Fruit fly (Drosophila melanogaster) whole organism, pupa: ENCODE data around the gene CG6126.
A peak's percentile ranks its signal among the peaks of the same experiment; 100 is the strongest.

ENCODE experiments used
- CG10348 ChIP-seq: fragments of 200-800 bp; sonication (Bioruptor generic); IDR thresholded peaks from 2 replicates; pipeline ENCODE4 v1.3.6; 2022; ENCODE audit warnings: missing biosample characterization, missing genetic modification characterization
- CG12605 ChIP-seq: fragments of 200-800 bp; sonication (Bioruptor generic); IDR thresholded peaks from 2 replicates; pipeline ENCODE4 v1.3.6; 2022; ENCODE audit warnings: missing biosample characterization, missing genetic modification characterization
- CG13204 ChIP-seq: fragments of 200-800 bp; sonication (Bioruptor generic); optimal IDR thresholded peaks from 2 replicates; lab custom pipeline; 2018; ENCODE audit warnings: missing biosample characterization, mild to moderate bottlenecking, missing genetic modification characterization, moderate library complexity
- CG14655 ChIP-seq: fragments of 200-800 bp; sonication (Bioruptor generic); optimal IDR thresholded peaks from 3 replicates; lab custom pipeline; 2017; ENCODE audit warnings: mild to moderate bottlenecking, missing biosample characterization, missing genetic modification reagents, missing genetic modification characterization
- CG15710 ChIP-seq: fragments of 200-800 bp; sonication (Bioruptor generic); optimal IDR thresholded peaks from 2 replicates; lab custom pipeline; 2018; ENCODE audit warnings: missing biosample characterization, mild to moderate bottlenecking, missing genetic modification characterization, moderate library complexity
- CG17806 ChIP-seq: fragments of 200-800 bp; sonication (Bioruptor generic); optimal IDR thresholded peaks from 2 replicates; lab custom pipeline; 2018; ENCODE audit warnings: missing biosample characterization, mild to moderate bottlenecking, missing genetic modification characterization, moderate library complexity
- CG32121 ChIP-seq: fragments of 200-800 bp; sonication (Bioruptor generic); IDR thresholded peaks from 2 replicates; pipeline ENCODE4 v1.3.6; 2022; ENCODE audit warnings: missing biosample characterization, missing genetic modification characterization
- CG34367 ChIP-seq: fragments of 200-800 bp; sonication (Bioruptor generic); optimal IDR thresholded peaks from 2 replicates; lab custom pipeline; 2018; ENCODE audit warnings: missing biosample characterization, mild to moderate bottlenecking, missing genetic modification characterization
- CG4496 ChIP-seq: fragments of 200-800 bp; sonication (Bioruptor generic); IDR thresholded peaks from 3 replicates; pipeline ENCODE4 v1.3.6; 2022; ENCODE audit warnings: missing biosample characterization, missing genetic modification characterization
- CG8159 ChIP-seq: fragments of 200-800 bp; sonication (Bioruptor generic); optimal IDR thresholded peaks from 3 replicates; lab custom pipeline; 2018; ENCODE audit warnings: missing biosample characterization, mild to moderate bottlenecking, missing genetic modification characterization, moderate library complexity
- CG8301 ChIP-seq: fragments of 200-800 bp; sonication (Bioruptor generic); optimal IDR thresholded peaks from 2 replicates; lab custom pipeline; 2018; ENCODE audit warnings: missing biosample characterization, mild to moderate bottlenecking, missing genetic modification characterization
- CG9948 ChIP-seq: fragments of 200-800 bp; sonication (Bioruptor generic); optimal IDR thresholded peaks from 2 replicates; lab custom pipeline; 2018; ENCODE audit warnings: missing biosample characterization, mild to moderate bottlenecking, missing genetic modification characterization, moderate library complexity
- D1 ChIP-seq: fragments of 200-800 bp; sonication (Bioruptor generic); optimal IDR thresholded peaks from 2 replicates; lab custom pipeline; 2018; ENCODE audit warnings: missing biosample characterization, mild to moderate bottlenecking, missing genetic modification characterization, moderate library complexity
- EcR ChIP-seq: fragments of 200-800 bp; sonication (Bioruptor generic); optimal IDR thresholded peaks from 3 replicates; lab custom pipeline; 2019; ENCODE audit warnings: missing biosample characterization, missing genetic modification characterization, mild to moderate bottlenecking, moderate library complexity, missing genetic modification reagents
- Ets98B ChIP-seq: fragments of 200-800 bp; sonication (Bioruptor generic); IDR thresholded peaks from 2 replicates; pipeline ENCODE4 v1.3.6; 2022; ENCODE audit warnings: missing biosample characterization, missing genetic modification characterization
- Pif1A ChIP-seq: fragments of 200-800 bp; sonication (Bioruptor generic); optimal IDR thresholded peaks from 3 replicates; lab custom pipeline; 2016; ENCODE audit warnings: missing biosample characterization, missing genetic modification characterization
- Pif1B ChIP-seq: fragments of 200-800 bp; sonication (Bioruptor generic); optimal IDR thresholded peaks from 3 replicates; lab custom pipeline; 2016; ENCODE audit warnings: missing biosample characterization, missing genetic modification characterization
- Snoo ChIP-seq: fragments of 200-800 bp; sonication (Bioruptor generic); optimal IDR thresholded peaks from 3 replicates; lab custom pipeline; 2017; ENCODE audit warnings: missing biosample characterization, mild to moderate bottlenecking, missing genetic modification characterization, inconsistent platforms
- fd96Ca ChIP-seq: fragments of 200-800 bp; sonication (Bioruptor generic); IDR thresholded peaks from 3 replicates; pipeline ENCODE4 v1.3.6; 2022; ENCODE audit warnings: missing biosample characterization, missing genetic modification characterization
- gl ChIP-seq: fragments of 200-800 bp; sonication (Bioruptor generic); optimal IDR thresholded peaks from 2 replicates; lab custom pipeline; 2018; ENCODE audit warnings: missing biosample characterization, mild to moderate bottlenecking, missing genetic modification characterization
- rn ChIP-seq: fragments of 200-800 bp; sonication (Bioruptor generic); IDR thresholded peaks from 2 replicates; pipeline ENCODE4 v1.3.6; 2022; ENCODE audit warnings: missing biosample characterization, missing genetic modification characterization

The CG6126 gene

DNA sequence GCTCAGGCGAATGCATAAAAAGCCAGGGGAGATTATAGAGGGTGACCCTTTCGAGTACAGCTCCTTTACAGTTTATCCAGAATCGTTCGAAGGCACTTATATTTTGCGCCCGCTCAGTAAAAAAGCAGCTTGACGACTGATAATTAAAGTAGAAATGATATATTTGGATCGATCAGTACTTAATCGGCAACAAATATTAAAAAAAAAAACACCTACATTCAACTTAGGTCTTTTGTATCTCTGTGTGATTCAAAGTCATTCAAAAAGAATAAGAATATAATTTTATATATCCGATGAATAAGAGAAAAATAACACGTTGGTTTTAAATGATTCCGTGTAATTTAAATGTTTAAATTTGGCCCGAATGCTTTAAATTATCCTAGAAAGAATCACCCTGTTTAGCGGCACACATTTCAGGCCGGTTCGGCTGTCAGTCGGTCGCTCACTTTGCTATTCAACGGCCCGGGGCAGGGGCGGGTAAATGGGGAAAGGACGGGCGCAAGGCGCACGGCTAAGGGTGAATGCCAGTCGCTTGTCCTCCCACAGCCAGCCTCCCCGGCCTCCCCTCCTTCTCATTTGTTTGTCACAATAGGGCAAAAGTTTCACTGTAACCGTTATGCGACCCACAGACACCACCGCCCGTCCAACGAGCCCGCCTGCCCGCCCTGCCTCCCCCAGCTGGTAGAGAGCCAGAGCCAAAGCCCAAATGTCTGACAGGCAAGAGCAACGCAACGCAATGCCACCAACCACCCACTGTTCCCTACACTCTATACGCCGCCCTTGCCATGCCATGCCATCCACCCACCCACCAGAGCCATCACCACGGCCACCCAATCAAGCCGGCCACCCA lies 10.2 kb upstream of the CG6126 start:
- TF ChIP-seq rn (GFP tag; lab: Robert Waterston, UW) (no peak), gl (tag; lab: Kevin White, UChicago) (no peak), CG9948 (peak; percentile 41), CG4496 (0 out of 3 replicates have a peak, but pooled peaks have one; percentile 22), EcR (GFP tag; lab: Kevin White, UChicago) (no peak), CG14655 (GFP tag; lab: Kevin White, UChicago) (peak; percentile 22), CG32121 (GFP tag; lab: Robert Waterston, UW) (no peak), fd96Ca (GFP tag; lab: Robert Waterston, UW) (0 out of 3 replicates have a peak, but pooled peaks have one; percentile 32), Pif1A (peak; percentile 15), Snoo (tag; lab: Kevin White, UChicago) (peak; percentile 2), CG15710 (tag; lab: Kevin White, UChicago) (peak; percentile 59), CG13204 (peak; percentile 77), CG8159 (peak; percentile 84), Ets98B (GFP tag; lab: Robert Waterston, UW) (no peak), Pif1B (GFP tag; lab: Kevin White, UChicago) (no peak), CG12605 (no peak), CG17806 (tag; lab: Kevin White, UChicago) (peak; percentile 65), CG8301 (tag; lab: Kevin White, UChicago) (peak; percentile 34), D1 (tag; lab: Kevin White, UChicago) (no peak), CG10348 (GFP tag; lab: Robert Waterston, UW) (no peak), CG34367 (tag; lab: Kevin White, UChicago) (no peak)
- TF ChIP-seq, all 21 proteins: peak for 11

DNA sequence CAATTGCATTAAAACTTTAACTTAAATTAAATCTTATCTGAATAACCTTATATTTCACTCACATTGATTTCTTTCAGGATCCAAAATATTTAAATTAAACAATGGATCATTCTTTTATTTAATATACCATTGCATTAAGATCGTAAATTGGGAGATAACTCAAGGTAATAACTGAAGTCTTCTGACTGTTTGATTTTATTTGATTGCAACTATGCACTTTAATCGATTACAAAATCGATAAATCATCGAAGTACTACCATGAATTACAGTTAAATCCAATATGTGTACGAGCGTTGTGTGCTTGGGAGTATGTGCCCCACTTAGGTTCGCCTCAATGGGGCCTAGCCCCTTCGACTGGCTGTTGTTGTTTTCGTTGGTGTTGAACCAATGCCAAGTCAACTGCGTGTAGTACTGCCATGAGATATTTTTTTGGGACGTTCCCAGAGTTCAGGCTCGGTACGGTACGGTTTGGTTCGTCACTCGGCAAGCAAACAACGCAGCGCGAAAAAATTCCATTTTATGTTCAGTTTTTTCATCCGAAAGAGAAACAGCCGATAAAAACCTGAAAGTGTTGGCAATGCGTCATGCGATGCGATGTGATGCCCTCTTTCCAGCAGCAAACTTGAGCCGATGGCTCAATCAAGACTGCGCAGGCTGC lies 9.1 kb upstream of the CG6126 start:
- TF ChIP-seq CG14655 (GFP tag; lab: Kevin White, UChicago), result no peak
- TF ChIP-seq CG13204, result no peak
- no peak for TF ChIP-seq Pif1A
- TF ChIP-seq EcR (GFP tag; lab: Kevin White, UChicago), result peak; percentile 19
- TF ChIP-seq CG12605, result no peak
- TF ChIP-seq rn (GFP tag; lab: Robert Waterston, UW), result no peak
- TF ChIP-seq CG32121 (GFP tag; lab: Robert Waterston, UW), result peak; percentile 22; the same call in 1 of the 2 replicates

DNA sequence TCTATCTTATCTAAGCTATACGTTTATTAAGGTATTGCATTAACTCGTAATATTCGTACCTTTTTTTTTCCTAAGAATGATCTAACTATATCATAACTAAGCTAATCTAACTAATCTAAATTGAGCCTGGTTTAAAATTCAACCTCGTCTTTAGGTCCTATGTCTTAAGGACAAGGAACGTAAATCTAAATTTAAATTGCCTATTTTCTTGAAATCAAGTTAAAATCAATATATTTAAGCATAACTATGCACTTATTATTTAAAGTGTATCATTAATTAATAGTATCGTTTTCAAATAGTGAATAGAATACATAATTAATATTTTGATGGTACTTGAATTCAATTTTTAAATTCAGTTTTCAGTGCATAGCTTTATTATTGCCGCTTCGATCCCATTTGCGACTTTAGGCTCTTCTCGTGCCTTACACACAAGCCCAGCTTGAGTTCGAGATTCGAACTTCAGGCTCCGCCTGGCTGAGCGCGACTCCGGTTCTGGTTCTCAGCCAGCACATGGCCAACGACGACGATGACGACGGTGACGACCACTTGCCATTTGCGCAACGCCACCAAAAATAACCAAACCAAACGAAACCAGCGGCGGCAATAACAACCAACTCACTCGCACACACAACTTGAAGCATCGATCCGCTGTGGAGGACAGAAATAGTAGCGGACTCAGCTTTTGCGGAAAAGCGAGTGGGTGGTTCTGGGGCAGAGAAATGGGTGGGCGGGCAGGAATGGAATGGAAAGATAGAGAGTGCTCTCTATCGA lies 8.1 kb upstream of the CG6126 start:
- TF ChIP-seq CG15710 (tag; lab: Kevin White, UChicago) (peak; percentile 52), CG17806 (tag; lab: Kevin White, UChicago) (peak; percentile 52), Ets98B (GFP tag; lab: Robert Waterston, UW) (0 out of 2 replicates have a peak, but pooled peaks have one; percentile 12), rn (GFP tag; lab: Robert Waterston, UW) (0 out of 2 replicates have a peak, but pooled peaks have one; percentile 34), CG10348 (GFP tag; lab: Robert Waterston, UW) (no peak), Pif1B (GFP tag; lab: Kevin White, UChicago) (no peak), CG8159 (peak; percentile 74), CG14655 (GFP tag; lab: Kevin White, UChicago) (peak; percentile 75), EcR (GFP tag; lab: Kevin White, UChicago) (peak; percentile 39), CG8301 (tag; lab: Kevin White, UChicago) (peak; percentile 54), CG4496 (0 out of 3 replicates have a peak, but pooled peaks have one; percentile 29), CG32121 (GFP tag; lab: Robert Waterston, UW) (peak; percentile 29; the same call in 1 of the 2 replicates), D1 (tag; lab: Kevin White, UChicago) (no peak), fd96Ca (GFP tag; lab: Robert Waterston, UW) (0 out of 3 replicates have a peak, but pooled peaks have one; percentile 43), CG12605 (0 out of 2 replicates have a peak, but pooled peaks have one; percentile 26), CG13204 (peak; percentile 85), CG9948 (peak; percentile 62), Snoo (tag; lab: Kevin White, UChicago) (peak; percentile 48), Pif1A (peak; percentile 26), gl (tag; lab: Kevin White, UChicago) (no peak), CG34367 (tag; lab: Kevin White, UChicago) (peak; percentile 46)

DNA sequence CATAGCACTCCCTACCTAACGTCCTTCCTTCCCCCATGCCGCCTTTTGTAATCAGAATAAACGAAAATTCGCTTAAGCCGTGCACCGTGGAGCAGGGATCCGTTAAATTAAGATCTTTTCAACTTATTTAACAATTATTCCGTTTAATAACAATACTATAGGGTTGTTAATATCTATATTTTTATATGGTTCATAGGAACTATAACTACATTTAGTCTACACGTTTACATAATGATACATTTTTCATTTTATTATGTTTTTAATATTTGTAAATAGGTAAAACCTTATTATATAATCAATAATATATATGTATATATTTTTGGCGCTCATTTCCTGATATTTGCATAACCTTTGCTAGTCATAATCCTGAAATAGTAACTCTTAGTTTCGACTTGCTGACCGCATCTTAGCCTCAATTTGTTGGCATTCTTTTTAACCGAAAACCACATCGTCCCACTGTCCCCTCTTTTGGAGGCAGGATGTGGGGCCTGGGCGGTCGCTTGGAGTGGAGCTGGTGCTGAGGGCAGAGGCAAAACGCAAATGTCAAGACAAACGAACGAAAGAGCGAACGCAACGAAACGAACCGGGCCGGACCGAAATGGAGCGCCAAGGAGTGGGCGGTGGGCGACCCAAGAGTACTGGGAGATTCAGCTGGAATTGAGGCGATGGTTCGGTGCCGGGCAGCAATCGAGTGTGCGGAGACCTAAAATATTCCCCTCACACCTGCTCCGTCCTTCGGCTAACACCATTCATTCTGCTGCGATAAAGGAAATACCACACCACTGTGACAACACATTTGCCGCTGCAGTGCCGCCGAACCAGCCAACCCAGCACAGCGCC lies 7.1 kb upstream of the CG6126 start:
- TF ChIP-seq rn (GFP tag; lab: Robert Waterston, UW) (no peak), CG14655 (GFP tag; lab: Kevin White, UChicago) (peak; percentile 83), Pif1B (GFP tag; lab: Kevin White, UChicago) (peak; percentile 62), gl (tag; lab: Kevin White, UChicago) (no peak), CG4496 (peak; percentile 37; the same call in 1 of the 3 replicates), CG8301 (tag; lab: Kevin White, UChicago) (peak; percentile 67), CG8159 (peak; percentile 94), fd96Ca (GFP tag; lab: Robert Waterston, UW) (peak; percentile 29; the same call in 1 of the 3 replicates), CG17806 (tag; lab: Kevin White, UChicago) (peak; percentile 83), CG9948 (peak; percentile 89), CG34367 (tag; lab: Kevin White, UChicago) (peak; percentile 82), CG10348 (GFP tag; lab: Robert Waterston, UW) (no peak), Ets98B (GFP tag; lab: Robert Waterston, UW) (0 out of 2 replicates have a peak, but pooled peaks have one; percentile 13), Snoo (tag; lab: Kevin White, UChicago) (peak; percentile 83), EcR (GFP tag; lab: Kevin White, UChicago) (peak; percentile 56), D1 (tag; lab: Kevin White, UChicago) (peak; percentile 78), CG32121 (GFP tag; lab: Robert Waterston, UW) (0 out of 2 replicates have a peak, but pooled peaks have one; percentile 31), Pif1A (peak; percentile 69), CG12605 (no peak), CG15710 (tag; lab: Kevin White, UChicago) (peak; percentile 90), CG13204 (peak; percentile 96)
